Worm (Caenorhabditis elegans): ENCODE results near the gene C07G2.5.

The C07G2.5 gene

DNA sequence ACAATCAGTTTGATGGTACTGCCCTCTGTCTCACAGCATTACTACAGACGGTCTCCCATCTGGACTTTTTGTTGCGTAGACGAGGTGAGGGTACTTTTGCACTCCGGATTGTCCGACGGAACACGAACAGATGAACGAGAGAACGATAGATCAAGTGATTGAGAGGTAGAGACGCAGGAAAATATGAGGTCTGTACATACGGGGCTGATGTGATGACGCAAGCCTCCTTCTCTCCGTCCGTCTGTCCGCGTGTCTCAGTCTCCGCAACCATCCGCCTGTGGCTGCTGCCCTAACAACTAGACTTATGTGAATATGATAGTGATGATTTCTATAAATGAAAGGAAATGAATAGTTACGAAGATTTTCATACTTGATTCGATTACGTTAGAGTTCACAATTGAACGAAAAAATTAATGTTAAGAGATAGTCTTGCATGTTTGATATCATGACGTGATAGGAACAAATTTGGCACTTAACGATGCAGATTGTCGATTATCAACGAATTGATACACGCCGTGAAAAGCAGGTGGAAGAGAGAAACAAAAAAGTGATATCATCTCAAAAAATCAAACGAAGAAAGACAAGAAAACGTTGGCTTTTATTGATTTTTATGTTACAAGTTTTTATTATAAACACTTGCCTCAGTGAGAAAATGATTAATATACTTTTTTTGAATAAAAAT, 3.9 kb upstream of the C07G2.5 start:
- TF ChIP-seq nhr-67 (tag; optimal IDR thresholded peaks at IDR 0.05) (no peak), sea-2 (GFP tag; optimal IDR thresholded peaks at IDR 0.05) (no peak), ZK546.5 (tag; optimal IDR thresholded peaks at IDR 0.05) (no peak), hmg-11 (tag; optimal IDR thresholded peaks at IDR 0.05) (no peak), ama-1 (optimal IDR thresholded peaks at IDR 0.05) (no peak), nhr-12 (tag; optimal IDR thresholded peaks at IDR 0.05) (no peak), nhr-25 (tag; optimal IDR thresholded peaks at IDR 0.05) (peak; percentile 55), nhr-237 (tag; optimal IDR thresholded peaks at IDR 0.05) (no peak), pha-4 (tag; optimal IDR thresholded peaks at IDR 0.05) (no peak), nhr-77 (tag; optimal IDR thresholded peaks at IDR 0.05) (no peak), mdl-1 (tag; optimal IDR thresholded peaks at IDR 0.05) (no peak), nhr-43 (tag; optimal IDR thresholded peaks at IDR 0.05; ENCODE audit: poor library complexity, severe bottlenecking) (peak; percentile 41), unc-62 (GFP tag; optimal IDR thresholded peaks at IDR 0.05) (no peak), jun-1 (tag; optimal IDR thresholded peaks at IDR 0.05) (peak; percentile 6), fkh-10 (GFP tag; optimal IDR thresholded peaks at IDR 0.05) (no peak), lin-15B (tag; optimal IDR thresholded peaks at IDR 0.05) (no peak), ztf-11 (tag; optimal IDR thresholded peaks at IDR 0.05) (no peak), elt-2 (tag; optimal IDR thresholded peaks at IDR 0.05) (peak; percentile 84), tbx-2 (tag; optimal IDR thresholded peaks at IDR 0.05) (no peak), ztf-4 (tag; optimal IDR thresholded peaks at IDR 0.05) (peak; percentile 23), fos-1 (tag; optimal IDR thresholded peaks at IDR 0.05) (peak; percentile 28), mml-1 (tag; optimal IDR thresholded peaks at IDR 0.05) (no peak), pqm-1 (tag; optimal IDR thresholded peaks at IDR 0.05) (peak; percentile 53), snpc-4 (tag; optimal IDR thresholded peaks at IDR 0.05) (no peak), elt-3 (tag; optimal IDR thresholded peaks at IDR 0.05) (no peak), elt-1 (tag; optimal IDR thresholded peaks at IDR 0.05) (no peak), aly-2 (tag; optimal IDR thresholded peaks at IDR 0.05) (no peak), skn-1 (tag; optimal IDR thresholded peaks at IDR 0.05) (no peak), ceh-28 (tag; optimal IDR thresholded peaks at IDR 0.05) (no peak), egl-5 (tag; optimal IDR thresholded peaks at IDR 0.05) (no peak), ceh-82 (tag; optimal IDR thresholded peaks at IDR 0.05) (no peak), R02D3.7 (tag; optimal IDR thresholded peaks at IDR 0.05) (no peak), egl-27 (tag; optimal IDR thresholded peaks at IDR 0.05) (no peak)

DNA sequence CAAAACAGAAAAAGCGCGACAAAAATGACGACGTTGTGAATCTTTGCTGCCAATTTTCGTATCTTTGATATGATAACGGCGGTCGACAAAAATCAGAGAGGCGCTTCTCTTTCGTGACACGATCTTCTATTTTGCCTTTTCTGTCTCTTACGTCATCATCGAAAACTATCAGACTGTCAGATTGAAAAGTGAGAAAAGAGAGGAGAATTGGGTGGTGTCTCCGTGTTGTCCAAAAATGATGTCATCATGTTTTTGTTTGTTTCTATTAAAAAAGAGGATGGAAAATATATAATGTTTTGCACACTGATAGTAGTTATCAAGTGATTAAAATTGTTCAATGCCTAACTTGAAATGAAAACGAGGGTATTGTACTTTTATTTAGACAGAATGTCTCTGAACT, 2.8 kb downstream of the C07G2.5 start:
- TF ChIP-seq egl-27 (tag; optimal IDR thresholded peaks at IDR 0.05) (no peak), lin-15B (tag; optimal IDR thresholded peaks at IDR 0.05) (no peak), nhr-12 (tag; optimal IDR thresholded peaks at IDR 0.05) (no peak), fkh-2 (tag; optimal IDR thresholded peaks at IDR 0.05) (no peak), ztf-4 (tag; optimal IDR thresholded peaks at IDR 0.05) (no peak), nhr-23 (tag; optimal IDR thresholded peaks at IDR 0.05) (peak; percentile 58), ceh-9 (tag; optimal IDR thresholded peaks at IDR 0.05) (no peak), ZK546.5 (tag; optimal IDR thresholded peaks at IDR 0.05) (no peak), tbx-2 (tag; optimal IDR thresholded peaks at IDR 0.05) (no peak), eor-1 (tag; optimal IDR thresholded peaks at IDR 0.05) (no peak), nfya-1 (tag; optimal IDR thresholded peaks at IDR 0.05; ENCODE audit: insufficient read depth) (no peak), mdl-1 (tag; optimal IDR thresholded peaks at IDR 0.05) (no peak), aly-2 (tag; optimal IDR thresholded peaks at IDR 0.05) (no peak), sea-2 (GFP tag; optimal IDR thresholded peaks at IDR 0.05) (no peak), ceh-82 (tag; optimal IDR thresholded peaks at IDR 0.05) (no peak), R02D3.7 (tag; optimal IDR thresholded peaks at IDR 0.05) (no peak), ceh-28 (tag; optimal IDR thresholded peaks at IDR 0.05) (no peak), nhr-28 (tag; optimal IDR thresholded peaks at IDR 0.05) (no peak), hmg-11 (tag; optimal IDR thresholded peaks at IDR 0.05) (no peak), elt-3 (tag; optimal IDR thresholded peaks at IDR 0.05) (peak; percentile 6 to 53 (median 38)), nhr-11 (tag; optimal IDR thresholded peaks at IDR 0.05) (no peak), daf-12 (tag; optimal IDR thresholded peaks at IDR 0.05) (no peak), ztf-11 (tag; optimal IDR thresholded peaks at IDR 0.05) (no peak), unc-62 (GFP tag; optimal IDR thresholded peaks at IDR 0.05) (no peak), zag-1 (tag; optimal IDR thresholded peaks at IDR 0.05) (no peak), nhr-25 (tag; optimal IDR thresholded peaks at IDR 0.05) (peak; percentile 19), lin-39 (tag; optimal IDR thresholded peaks at IDR 0.05) (no peak), nhr-237 (tag; optimal IDR thresholded peaks at IDR 0.05) (no peak), nhr-67 (tag; optimal IDR thresholded peaks at IDR 0.05) (no peak), elt-1 (tag; optimal IDR thresholded peaks at IDR 0.05) (no peak), mml-1 (tag; optimal IDR thresholded peaks at IDR 0.05) (no peak), jun-1 (tag; optimal IDR thresholded peaks at IDR 0.05) (peak; percentile 52), pha-4 (tag; optimal IDR thresholded peaks at IDR 0.05) (peak; percentile 4), nhr-43 (tag; optimal IDR thresholded peaks at IDR 0.05; ENCODE audit: poor library complexity, severe bottlenecking) (peak; percentile 44), lsy-12 (tag; optimal IDR thresholded peaks at IDR 0.05) (peak; percentile 15), fkh-10 (GFP tag; optimal IDR thresholded peaks at IDR 0.05) (no peak), skn-1 (tag; optimal IDR thresholded peaks at IDR 0.05) (no peak), unc-39 (tag; optimal IDR thresholded peaks at IDR 0.05) (no peak), fos-1 (tag; optimal IDR thresholded peaks at IDR 0.05) (no peak), ama-1 (optimal IDR thresholded peaks at IDR 0.05) (no peak), ceh-16 (tag; optimal IDR thresholded peaks at IDR 0.05) (no peak), nhr-77 (tag; optimal IDR thresholded peaks at IDR 0.05) (no peak), snpc-4 (tag; optimal IDR thresholded peaks at IDR 0.05) (no peak), elt-2 (tag; optimal IDR thresholded peaks at IDR 0.05) (peak; percentile 91), nhr-76 (tag; optimal IDR thresholded peaks at IDR 0.05) (no peak), egl-5 (tag; optimal IDR thresholded peaks at IDR 0.05) (no peak)
